Worm (Caenorhabditis elegans): ENCODE data around the gene dsb-1.

- no peak for TF ChIP-seq lin-13 (GFP tag; optimal IDR thresholded peaks at IDR 0.05)
- TF ChIP-seq F26F4.8 (GFP tag; conservative IDR thresholded peaks at IDR 0.05), result no peak
- no peak for TF ChIP-seq ztf-7 (tag; optimal IDR thresholded peaks at IDR 0.05)
- no peak for TF ChIP-seq skn-1 (tag; optimal IDR thresholded peaks at IDR 0.05)
Measured at ce11 chrIV:12403440-12403839, 5.3 kb upstream of the dsb-1 start.
